Worm (Caenorhabditis elegans) whole organism, L4 larva: ENCODE measurements around the gene clec-67.

Experiments
- Y5F2A.4 ChIP-seq: fragments of 200-800 bp; sonication (Bioruptor generic); optimal IDR thresholded peaks from 2 replicates; lab custom pipeline; 2018; ENCODE audit warnings: mild to moderate bottlenecking, missing genetic modification characterization, missing compliant biosample characterization
- mxl-3 ChIP-seq: fragments of 200-800 bp; sonication (Bioruptor generic); optimal IDR thresholded peaks from 2 replicates; lab custom pipeline; 2018; ENCODE audit warnings: mild to moderate bottlenecking, missing genetic modification characterization, missing compliant biosample characterization
- sdz-12 ChIP-seq: fragments of 200-800 bp; sonication (Bioruptor generic); optimal IDR thresholded peaks from 2 replicates; lab custom pipeline; 2018; ENCODE audit warnings: mild to moderate bottlenecking, missing genetic modification characterization, missing compliant biosample characterization

ce11 chrIV:3892027-3892426 lies 29.9 kb upstream of the clec-67 start, which contains the start of gene F56D6.9:
- TF ChIP-seq sdz-12 (no peak), mxl-3 (no peak), Y5F2A.4 (GFP tag; lab: Kevin White, UChicago) (no peak)
